Worm (Caenorhabditis elegans) whole organism, mixed stage, embryonic: ENCODE results near the gene ZK185.5.

ENCODE experiments used
- M03D4.4 ChIP-seq: sonication (generic microtip); optimal IDR thresholded peaks from 2 replicates; lab custom pipeline; 2017; ENCODE audit warnings: mild to moderate bottlenecking, missing genetic modification characterization, missing compliant biosample characterization
- bed-3 ChIP-seq: fragments of 200-800 bp; sonication (Bioruptor generic); optimal IDR thresholded peaks from 3 replicates; lab custom pipeline; 2018; ENCODE audit warnings: mild to moderate bottlenecking, missing genetic modification characterization, moderate library complexity, missing compliant biosample characterization
- blmp-1 ChIP-seq: fragments of 150-350 bp; optimal IDR thresholded peaks from 2 replicates; lab custom pipeline; 2014; ENCODE audit warnings: missing biosample characterization, missing genetic modification characterization
- ceh-39 ChIP-seq: fragments of 150-350 bp; optimal IDR thresholded peaks from 2 replicates; lab custom pipeline; 2014; ENCODE audit warnings: missing biosample characterization, missing genetic modification characterization
- ceh-43 ChIP-seq: fragments of 200-800 bp; sonication (Bioruptor generic); optimal IDR thresholded peaks from 2 replicates; lab custom pipeline; 2018; ENCODE audit warnings: mild to moderate bottlenecking, missing genetic modification characterization, moderate library complexity, missing compliant biosample characterization
- ceh-83 ChIP-seq: fragments of 200-800 bp; sonication (Bioruptor generic); optimal IDR thresholded peaks from 2 replicates; lab custom pipeline; 2018; ENCODE audit warnings: mild to moderate bottlenecking, missing genetic modification characterization, missing compliant biosample characterization
- ces-1 ChIP-seq: fragments of 150-350 bp; optimal IDR thresholded peaks from 2 replicates; lab custom pipeline; 2014; ENCODE audit warnings: missing biosample characterization, missing genetic modification reagents, missing genetic modification characterization
- cnd-1 ChIP-seq: fragments of 200-800 bp; sonication (Bioruptor generic); optimal IDR thresholded peaks from 2 replicates; lab custom pipeline; 2018; ENCODE audit warnings: mild to moderate bottlenecking, missing genetic modification characterization, missing compliant biosample characterization
- drap-1 ChIP-seq: fragments of 200-800 bp; sonication (Bioruptor generic); optimal IDR thresholded peaks from 3 replicates; lab custom pipeline; 2018; ENCODE audit warnings: mild to moderate bottlenecking, missing genetic modification characterization, missing compliant biosample characterization
- elt-3 ChIP-seq: fragments of 150-350 bp; optimal IDR thresholded peaks from 2 replicates; lab custom pipeline; 2014; ENCODE audit warnings: missing biosample characterization, missing genetic modification characterization
- flh-1 ChIP-seq: fragments of 200-800 bp; sonication (Bioruptor generic); optimal IDR thresholded peaks from 2 replicates; lab custom pipeline; 2018; ENCODE audit warnings: mild to moderate bottlenecking, missing genetic modification characterization, moderate library complexity, missing compliant biosample characterization
- ham-2 ChIP-seq: fragments of 200-800 bp; sonication (Bioruptor generic); optimal IDR thresholded peaks from 2 replicates; lab custom pipeline; 2018; ENCODE audit warnings: mild to moderate bottlenecking, missing genetic modification characterization, missing compliant biosample characterization
- hlh-1 ChIP-seq: fragments of 150-350 bp; optimal IDR thresholded peaks from 2 replicates; lab custom pipeline; 2014; ENCODE audit warnings: missing biosample characterization, missing genetic modification reagents, missing genetic modification characterization
- lin-13 ChIP-seq: fragments of 150-350 bp; optimal IDR thresholded peaks from 2 replicates; lab custom pipeline; 2014; ENCODE audit warnings: missing biosample characterization, missing genetic modification characterization
- lin-32 ChIP-seq: fragments of 200-800 bp; sonication (Bioruptor generic); optimal IDR thresholded peaks from 2 replicates; lab custom pipeline; 2018; ENCODE audit warnings: mild to moderate bottlenecking, missing genetic modification characterization, missing compliant biosample characterization
- lsy-2 ChIP-seq: fragments of 150-350 bp; optimal IDR thresholded peaks from 2 replicates; lab custom pipeline; 2014; ENCODE audit warnings: missing biosample characterization, missing genetic modification characterization
- mab-5 ChIP-seq: fragments of 150-350 bp; optimal IDR thresholded peaks from 2 replicates; lab custom pipeline; 2014; ENCODE audit warnings: missing biosample characterization, missing genetic modification characterization
- mep-1 ChIP-seq: fragments of 150-350 bp; optimal IDR thresholded peaks from 2 replicates; lab custom pipeline; 2017; ENCODE audit warnings: missing biosample characterization, missing genetic modification reagents, missing genetic modification characterization, inconsistent platforms
- mls-2 ChIP-seq: sonication (generic microtip); optimal IDR thresholded peaks from 2 replicates; lab custom pipeline; 2016; ENCODE audit warnings: mild to moderate bottlenecking, missing genetic modification characterization, moderate library complexity, missing compliant biosample characterization
- nhr-12 ChIP-seq: fragments of 150-350 bp; optimal IDR thresholded peaks from 2 replicates; lab custom pipeline; 2014; ENCODE audit warnings: missing biosample characterization, missing genetic modification characterization
- nhr-28 ChIP-seq: fragments of 150-350 bp; optimal IDR thresholded peaks from 2 replicates; lab custom pipeline; 2014; ENCODE audit warnings: missing biosample characterization, missing genetic modification characterization
- nhr-76 ChIP-seq: sonication (generic microtip); optimal IDR thresholded peaks from 2 replicates; lab custom pipeline; 2017; ENCODE audit warnings: missing biosample characterization, missing genetic modification characterization
- pha-4 ChIP-seq: fragments of 150-350 bp; optimal IDR thresholded peaks from 2 replicates; lab custom pipeline; 2018; ENCODE audit warnings: missing biosample characterization, missing genetic modification reagents, missing genetic modification characterization
- sem-2 ChIP-seq: fragments of 200-800 bp; sonication (Bioruptor generic); optimal IDR thresholded peaks from 2 replicates; lab custom pipeline; 2018; ENCODE audit warnings: mild to moderate bottlenecking, missing genetic modification characterization, missing compliant biosample characterization
- snpc-4 ChIP-seq: fragments of 150-350 bp; optimal IDR thresholded peaks from 2 replicates; lab custom pipeline; 2014; ENCODE audit warnings: missing biosample characterization, missing genetic modification characterization
- sptf-1 ChIP-seq: sonication (generic microtip); optimal IDR thresholded peaks from 2 replicates; lab custom pipeline; 2017; ENCODE audit warnings: mild to moderate bottlenecking, missing genetic modification characterization, moderate library complexity, missing compliant biosample characterization
- tbx-8 ChIP-seq: fragments of 200-800 bp; sonication (Bioruptor generic); optimal IDR thresholded peaks from 2 replicates; lab custom pipeline; 2018; ENCODE audit warnings: mild to moderate bottlenecking, missing genetic modification characterization, moderate library complexity, missing compliant biosample characterization
- unc-120 ChIP-seq: sonication (generic microtip); optimal IDR thresholded peaks from 2 replicates; lab custom pipeline; 2017; ENCODE audit warnings: missing genetic modification characterization, missing compliant biosample characterization; ENCODE audit not compliant: poor library complexity, severe bottlenecking
- unc-62 ChIP-seq: fragments of 150-350 bp; optimal IDR thresholded peaks from 2 replicates; lab custom pipeline; 2014; ENCODE audit warnings: missing biosample characterization, missing genetic modification reagents, missing genetic modification characterization
- zip-8 ChIP-seq: fragments of 150-350 bp; optimal IDR thresholded peaks from 2 replicates; lab custom pipeline; 2014; ENCODE audit warnings: missing biosample characterization, missing genetic modification characterization
- ztf-11 ChIP-seq: fragments of 150-350 bp; optimal IDR thresholded peaks from 2 replicates; lab custom pipeline; 2014; ENCODE audit warnings: missing biosample characterization, missing genetic modification characterization

ZK185.5 gene

DNA sequence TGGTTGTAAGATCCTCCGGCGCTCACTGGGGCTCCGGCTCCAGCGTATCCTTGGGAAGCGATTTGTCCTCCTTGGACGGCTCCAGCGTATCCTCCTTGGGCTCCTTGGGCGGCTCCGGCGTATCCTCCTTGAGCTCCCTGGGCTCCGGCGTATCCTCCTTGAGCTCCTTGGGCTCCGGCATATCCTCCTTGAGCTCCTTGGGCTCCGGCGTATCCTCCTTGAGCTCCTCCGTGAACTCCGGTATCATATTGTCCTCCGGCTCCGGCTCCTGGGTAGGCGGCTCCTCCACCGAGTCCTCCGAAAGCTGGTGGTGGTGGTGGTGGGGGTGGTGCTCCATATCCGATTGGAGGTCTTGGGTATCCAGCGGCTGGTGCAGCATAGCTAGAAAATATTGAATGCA is 29.2 kb downstream of the ZK185.5 start:
- no peak for TF ChIP-seq bed-3 (GFP tag; lab: Kevin White, UChicago)
- no peak for TF ChIP-seq lin-13 (tag; lab: Kevin White, UChicago)
- no peak for TF ChIP-seq ham-2 (GFP tag; lab: Kevin White, UChicago)
- TF ChIP-seq mls-2 (tag; lab: Kevin White, UChicago), result no peak
- no peak for TF ChIP-seq nhr-12
- no peak for TF ChIP-seq nhr-28
- TF ChIP-seq ztf-11 (tag; lab: Kevin White, UChicago), result no peak
- no peak for TF ChIP-seq zip-8 (tag; lab: Kevin White, UChicago)
- TF ChIP-seq mep-1 (tag; lab: Kevin White, UChicago), result no peak
- no peak for TF ChIP-seq sptf-1 (tag; lab: Kevin White, UChicago)
- TF ChIP-seq hlh-1 (tag; lab: Kevin White, UChicago), result no peak
- TF ChIP-seq ces-1 (GFP tag; lab: Kevin White, UChicago), result no peak
- TF ChIP-seq ceh-43, result no peak
- no peak for TF ChIP-seq cnd-1 (tag; lab: Kevin White, UChicago)
- TF ChIP-seq lsy-2, result no peak
- TF ChIP-seq M03D4.4 (tag; lab: Kevin White, UChicago), result no peak
- TF ChIP-seq, all 35 proteins: peak for 0

DNA sequence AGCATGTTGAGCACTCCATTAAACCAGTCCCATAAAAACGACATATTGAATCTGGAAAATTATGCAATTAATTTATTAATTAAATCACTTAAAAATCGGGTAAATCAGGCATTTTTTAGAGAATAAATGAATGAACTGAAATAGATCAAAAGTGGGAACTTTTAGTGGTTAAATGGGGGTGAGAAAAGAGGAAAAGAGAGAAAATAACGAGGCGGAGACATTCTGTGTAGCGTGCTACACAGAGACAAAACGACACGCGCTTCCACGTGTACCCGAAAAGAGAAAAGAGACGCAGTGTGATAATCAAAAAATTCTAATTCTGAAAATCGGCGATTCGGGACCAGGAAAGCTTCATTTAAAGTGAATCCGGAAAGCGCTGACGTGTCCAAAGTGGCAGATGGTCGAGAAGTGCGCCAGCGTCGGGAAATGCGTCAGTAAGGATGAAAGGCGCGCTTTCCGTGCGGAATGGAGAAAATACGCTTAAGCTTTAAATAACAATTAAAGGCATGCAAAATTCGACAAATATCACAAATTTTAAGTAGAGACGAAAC is 32.4 kb downstream of the ZK185.5 start, which contains the start of gene sar-1:
Gene sar-1, minus strand, starts transcription at position 51 of the 551 bp plus-strand sequence.
- TF ChIP-seq ham-2 (GFP tag; lab: Kevin White, UChicago), result no peak
- TF ChIP-seq lsy-2, result peak; percentile 14
- TF ChIP-seq hlh-1 (tag; lab: Kevin White, UChicago), result no peak
- peak; percentile 63 for TF ChIP-seq lin-13 (tag; lab: Kevin White, UChicago)
- peak; percentile 47 for TF ChIP-seq unc-120
- TF ChIP-seq drap-1, result peak; percentile 27
- peak; percentile 84 for TF ChIP-seq mep-1 (tag; lab: Kevin White, UChicago)
- no peak for TF ChIP-seq mab-5 (tag; lab: Kevin White, UChicago)
- TF ChIP-seq unc-62 (GFP tag; lab: Kevin White, UChicago), result peak; percentile 32
- no peak for TF ChIP-seq cnd-1 (tag; lab: Kevin White, UChicago)
- TF ChIP-seq pha-4 (tag; lab: Kevin White, UChicago), result peak; percentile 69

DNA sequence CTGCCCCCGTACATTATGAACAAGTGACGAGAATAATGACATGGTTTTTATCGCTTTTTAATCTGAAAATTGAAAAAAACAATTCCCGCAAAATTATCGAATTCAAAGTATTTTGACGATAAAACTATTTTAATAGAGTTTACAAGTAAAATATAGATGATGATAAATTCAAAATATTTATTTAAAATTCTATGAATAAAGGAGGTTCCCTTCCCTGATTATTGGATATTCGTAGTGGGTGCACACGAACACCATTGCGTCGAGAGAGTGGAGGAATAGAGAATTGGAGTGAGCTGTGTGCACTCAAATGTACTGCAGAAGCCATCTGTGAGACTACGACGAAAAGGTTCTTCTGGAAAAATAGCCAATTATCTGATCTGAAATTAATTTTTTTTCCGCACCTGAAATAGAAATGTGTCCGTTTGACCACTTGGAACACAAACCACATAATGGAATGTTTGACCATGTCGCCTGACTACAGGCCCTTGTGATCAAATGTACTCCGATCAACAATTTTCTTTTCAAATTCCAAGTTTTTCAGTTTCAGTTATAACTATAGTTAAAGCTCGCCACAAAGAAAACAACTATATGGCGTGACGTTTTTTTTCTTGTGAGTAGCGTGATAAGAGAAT is 34.3 kb downstream of the ZK185.5 start, which contains the start of the genes rfth-1 and ZK180.8:
Gene rfth-1, minus strand, starts transcription at position 51 of the 632 bp plus-strand sequence.
Gene ZK180.8, minus strand, starts transcription at position 466 of the 632 bp plus-strand sequence.
- TF ChIP-seq sem-2 (GFP tag; lab: Kevin White, UChicago) (no peak), elt-3 (tag; lab: Kevin White, UChicago) (no peak), lsy-2 (no peak), bed-3 (GFP tag; lab: Kevin White, UChicago) (no peak), lin-32 (GFP tag; lab: Kevin White, UChicago) (no peak), ham-2 (GFP tag; lab: Kevin White, UChicago) (no peak), hlh-1 (tag; lab: Kevin White, UChicago) (no peak), pha-4 (tag; lab: Kevin White, UChicago) (no peak), mab-5 (tag; lab: Kevin White, UChicago) (no peak), unc-62 (GFP tag; lab: Kevin White, UChicago) (no peak), lin-13 (tag; lab: Kevin White, UChicago) (no peak)
- TF ChIP-seq, all 35 proteins: peak for 0

DNA sequence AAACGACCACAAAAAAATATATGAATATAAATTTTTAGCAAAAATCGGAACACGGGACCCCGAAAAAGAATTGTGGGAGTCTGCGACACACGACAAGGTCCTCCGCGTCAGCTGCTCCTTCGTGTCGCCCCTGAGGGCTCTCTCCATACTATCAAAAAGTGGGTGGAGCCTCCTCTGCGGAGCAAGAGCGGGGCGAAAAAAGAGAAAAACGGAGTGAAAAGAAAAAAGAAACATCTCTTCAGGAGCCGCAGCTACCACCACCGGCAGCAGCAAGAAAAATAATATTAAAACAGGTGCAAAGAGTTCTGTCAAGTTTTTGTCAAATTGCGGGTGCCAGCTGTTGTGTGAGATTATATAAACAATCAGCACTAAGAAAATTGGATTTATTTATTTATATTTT is 39.1 kb downstream of the ZK185.5 start, which contains the start of gene gbb-2:
Gene gbb-2, minus strand, starts transcription at position 112 of the 400 bp plus-strand sequence.
- TF ChIP-seq pha-4 (tag; lab: Kevin White, UChicago), result no peak
- TF ChIP-seq tbx-8 (GFP tag; lab: Kevin White, UChicago), result no peak
- no peak for TF ChIP-seq mab-5 (tag; lab: Kevin White, UChicago)
- no peak for TF ChIP-seq nhr-76 (tag; lab: Kevin White, UChicago)
- TF ChIP-seq M03D4.4 (tag; lab: Kevin White, UChicago), result no peak
- no peak for TF ChIP-seq flh-1 (GFP tag; lab: Kevin White, UChicago)
- TF ChIP-seq blmp-1 (tag; lab: Kevin White, UChicago), result no peak
- no peak for TF ChIP-seq lin-32 (GFP tag; lab: Kevin White, UChicago)
- no peak for TF ChIP-seq ceh-39 (tag; lab: Kevin White, UChicago)
- peak; percentile 56 for TF ChIP-seq hlh-1 (tag; lab: Kevin White, UChicago)
- TF ChIP-seq ceh-83 (GFP tag; lab: Kevin White, UChicago), result no peak
- TF ChIP-seq sem-2 (GFP tag; lab: Kevin White, UChicago), result no peak
- TF ChIP-seq ces-1 (GFP tag; lab: Kevin White, UChicago), result no peak
- no peak for TF ChIP-seq zip-8 (tag; lab: Kevin White, UChicago)
- peak; percentile 82 for TF ChIP-seq unc-120
- TF ChIP-seq snpc-4 (tag; lab: Kevin White, UChicago), result no peak
- no peak for TF ChIP-seq elt-3 (tag; lab: Kevin White, UChicago)
- TF ChIP-seq, all 35 proteins: peak for 2
